Fruit fly (Drosophila melanogaster) whole organism, embryonic: ENCODE measurements around the gene HUWE1.
A peak's percentile ranks its signal among the peaks of the same experiment; 100 is the strongest.

Source experiments
- Abd-B ChIP-seq: fragments of 200-800 bp; sonication (Bioruptor generic); optimal IDR thresholded peaks from 2 replicates; lab custom pipeline; 2018; ENCODE audit warnings: missing biosample characterization, mild to moderate bottlenecking, missing genetic modification characterization, moderate library complexity
- BtbVII ChIP-seq: fragments of 200-800 bp; sonication (Bioruptor generic); optimal IDR thresholded peaks from 3 replicates; lab custom pipeline; 2017; ENCODE audit warnings: missing biosample characterization, mild to moderate bottlenecking, missing genetic modification characterization
- CG10321 ChIP-seq: fragments of 200-800 bp; sonication (Bioruptor generic); IDR thresholded peaks from 2 replicates; pipeline ENCODE4 v1.3.6; 2022; ENCODE audit warnings: missing biosample characterization, missing genetic modification characterization
- CG10654 ChIP-seq: fragments of 200-800 bp; sonication (Bioruptor generic); optimal IDR thresholded peaks from 2 replicates; lab custom pipeline; 2016; ENCODE audit warnings: missing biosample characterization, missing genetic modification characterization
- CG12071 ChIP-seq: fragments of 200-800 bp; sonication (Bioruptor generic); optimal IDR thresholded peaks from 3 replicates; lab custom pipeline; 2018; ENCODE audit warnings: missing biosample characterization, mild to moderate bottlenecking, missing genetic modification characterization
- CG12104 ChIP-seq: fragments of 200-800 bp; sonication (Bioruptor generic); optimal IDR thresholded peaks from 3 replicates; lab custom pipeline; 2016; ENCODE audit warnings: missing biosample characterization, missing genetic modification characterization
- CG1233 ChIP-seq: fragments of 200-800 bp; sonication (Bioruptor generic); optimal IDR thresholded peaks from 4 replicates; lab custom pipeline; 2018; ENCODE audit warnings: missing biosample characterization, mild to moderate bottlenecking, missing genetic modification characterization
- CG12769 ChIP-seq: fragments of 200-800 bp; sonication (Bioruptor generic); optimal IDR thresholded peaks from 2 replicates; lab custom pipeline; 2019; ENCODE audit warnings: missing biosample characterization, mild to moderate bottlenecking, missing genetic modification characterization, moderate library complexity
- CG13287 ChIP-seq: fragments of 200-800 bp; sonication (Bioruptor generic); IDR thresholded peaks from 2 replicates; pipeline ENCODE4 v1.3.6; 2022; ENCODE audit warnings: missing biosample characterization, missing genetic modification characterization; ENCODE audit not compliant: partially characterized antibody
- CG13296 ChIP-seq: fragments of 200-800 bp; sonication (Bioruptor generic); optimal IDR thresholded peaks from 3 replicates; lab custom pipeline; 2018; ENCODE audit warnings: missing biosample characterization, mild to moderate bottlenecking, missing genetic modification characterization
- CG13424 ChIP-seq: fragments of 200-800 bp; sonication (Bioruptor generic); optimal IDR thresholded peaks from 2 replicates; lab custom pipeline; 2019; ENCODE audit warnings: missing biosample characterization, mild to moderate bottlenecking, missing genetic modification characterization, moderate library complexity
- CG1529 ChIP-seq: fragments of 200-800 bp; sonication (Bioruptor generic); optimal IDR thresholded peaks from 3 replicates; lab custom pipeline; 2018; ENCODE audit warnings: missing biosample characterization, missing genetic modification characterization
- CG17385 ChIP-seq: fragments of 200-800 bp; sonication (Bioruptor generic); optimal IDR thresholded peaks from 3 replicates; lab custom pipeline; 2018; ENCODE audit warnings: missing biosample characterization, mild to moderate bottlenecking, missing genetic modification characterization
- CG3281 ChIP-seq: fragments of 200-800 bp; sonication (Bioruptor generic); optimal IDR thresholded peaks from 3 replicates; lab custom pipeline; 2017; ENCODE audit warnings: missing biosample characterization, mild to moderate bottlenecking, missing genetic modification characterization
- Dip3 ChIP-seq: fragments of 200-800 bp; sonication (Bioruptor generic); optimal IDR thresholded peaks from 3 replicates; lab custom pipeline; 2016; ENCODE audit warnings: missing biosample characterization, missing genetic modification characterization
- Dll ChIP-seq: fragments of 200-800 bp; sonication (Bioruptor generic); IDR thresholded peaks from 4 replicates; pipeline ENCODE4 v1.3.6; 2022; ENCODE audit warnings: missing biosample characterization, missing genetic modification characterization; ENCODE audit not compliant: partially characterized antibody
- Doc2 ChIP-seq: fragments of 200-800 bp; sonication (Bioruptor generic); IDR thresholded peaks from 2 replicates; pipeline ENCODE4 v1.3.6; 2022; ENCODE audit warnings: missing biosample characterization, missing genetic modification characterization
- E2f2 ChIP-seq: fragments of 200-800 bp; sonication (Bioruptor generic); IDR thresholded peaks from 2 replicates; pipeline ENCODE4 v1.3.6; 2022; ENCODE audit warnings: missing biosample characterization, missing genetic modification characterization
- Eip74EF ChIP-seq, 2 experiments: fragments of 200-800 bp in 1 of 2; fragments of >200 bp in 1 of 2; sonication (Bioruptor generic) in 1 of 2; optimal IDR thresholded peaks; 2 replicates each; lab custom pipeline; 2017 to 2019; ENCODE audit warnings: missing biosample characterization in 2 of 2, missing genetic modification characterization in 2 of 2, mild to moderate bottlenecking in 1 of 2, moderate library complexity in 1 of 2
- GATAe ChIP-seq: fragments of 200-800 bp; sonication (Bioruptor generic); conservative IDR thresholded peaks from 2 replicates; pipeline ENCODE4 v1.3.6; 2022; ENCODE audit warnings: missing biosample characterization, missing genetic modification characterization
- Hey ChIP-seq: fragments of 200-800 bp; sonication (Bioruptor generic); optimal IDR thresholded peaks from 3 replicates; lab custom pipeline; 2018; ENCODE audit warnings: missing biosample characterization, mild to moderate bottlenecking, missing genetic modification characterization
- HmgD ChIP-seq: fragments of 200-800 bp; sonication (Bioruptor generic); optimal IDR thresholded peaks from 3 replicates; lab custom pipeline; 2016; ENCODE audit warnings: missing biosample characterization, missing genetic modification characterization
- Mad ChIP-seq: fragments of 200-800 bp; sonication (Bioruptor generic); optimal IDR thresholded peaks from 2 replicates; lab custom pipeline; 2016; ENCODE audit warnings: missing biosample characterization, missing genetic modification characterization
- Meics ChIP-seq: fragments of 200-800 bp; sonication (Bioruptor generic); optimal IDR thresholded peaks from 2 replicates; lab custom pipeline; 2017; ENCODE audit warnings: missing biosample characterization, mild to moderate bottlenecking, missing genetic modification characterization
- Sin3A ChIP-seq: fragments of >200 bp; optimal IDR thresholded peaks from 2 replicates; lab custom pipeline; 2018
- Spps ChIP-seq: fragments of 200-800 bp; sonication (Bioruptor generic); optimal IDR thresholded peaks from 2 replicates; lab custom pipeline; 2018; ENCODE audit warnings: missing biosample characterization, mild to moderate bottlenecking, missing genetic modification characterization
- Xrp1 ChIP-seq: fragments of 200-800 bp; sonication (Bioruptor generic); IDR thresholded peaks from 2 replicates; pipeline ENCODE4 v1.3.6; 2022; ENCODE audit warnings: missing biosample characterization, missing genetic modification characterization
- btn ChIP-seq: fragments of 200-800 bp; sonication (Bioruptor generic); optimal IDR thresholded peaks from 2 replicates; lab custom pipeline; 2016; ENCODE audit warnings: missing biosample characterization, missing genetic modification characterization
- cad ChIP-seq: fragments of >200 bp; optimal IDR thresholded peaks from 2 replicates; lab custom pipeline; 2017; ENCODE audit warnings: missing biosample characterization, missing genetic modification characterization
- dan ChIP-seq: fragments of 200-800 bp; sonication (Bioruptor generic); IDR thresholded peaks from 2 replicates; pipeline ENCODE4 v1.3.6; 2022; ENCODE audit warnings: missing biosample characterization, missing genetic modification characterization
- dpn ChIP-seq, 2 experiments: fragments of 200-800 bp; sonication (Bioruptor generic); optimal IDR thresholded peaks; 3 replicates each; lab custom pipeline; 2016; ENCODE audit warnings: missing biosample characterization in 2 of 2, missing genetic modification characterization in 2 of 2
- ems ChIP-seq: fragments of 200-800 bp; sonication (Bioruptor generic); optimal IDR thresholded peaks from 3 replicates; lab custom pipeline; 2016; ENCODE audit warnings: missing biosample characterization, missing genetic modification characterization
- esg ChIP-seq: fragments of 200-800 bp; sonication (Bioruptor generic); conservative IDR thresholded peaks from 2 replicates; pipeline ENCODE4 v1.3.6; 2022; ENCODE audit warnings: missing biosample characterization, missing genetic modification characterization
- fd3F ChIP-seq: fragments of 200-800 bp; sonication (Bioruptor generic); optimal IDR thresholded peaks from 2 replicates; lab custom pipeline; 2018; ENCODE audit warnings: missing biosample characterization, mild to moderate bottlenecking, missing genetic modification characterization, moderate library complexity
- ftz-f1 ChIP-seq: fragments of 200-800 bp; sonication (Bioruptor generic); optimal IDR thresholded peaks from 2 replicates; lab custom pipeline; 2016; ENCODE audit warnings: missing biosample characterization, missing genetic modification characterization
- lola ChIP-seq, 3 experiments: fragments of >200 bp in 2 of 3; fragments of 200-800 bp in 1 of 3; sonication (Bioruptor generic) in 1 of 3; optimal IDR thresholded peaks; 2 replicates each; lab custom pipeline; 2017 to 2019; ENCODE audit warnings: missing biosample characterization in 3 of 3, missing genetic modification characterization in 3 of 3, mild to moderate bottlenecking in 1 of 3, moderate library complexity in 1 of 3
- maf-S ChIP-seq: fragments of 200-800 bp; sonication (Bioruptor generic); optimal IDR thresholded peaks from 2 replicates; lab custom pipeline; 2016; ENCODE audit warnings: missing biosample characterization, missing genetic modification characterization
- nmo ChIP-seq: fragments of 200-800 bp; sonication (Bioruptor generic); optimal IDR thresholded peaks from 2 replicates; lab custom pipeline; 2018; ENCODE audit warnings: missing biosample characterization, mild to moderate bottlenecking, missing genetic modification characterization, moderate library complexity
- nom ChIP-seq: fragments of 200-800 bp; sonication (Bioruptor generic); optimal IDR thresholded peaks from 2 replicates; lab custom pipeline; 2017; ENCODE audit warnings: missing biosample characterization, missing genetic modification characterization, mild to moderate bottlenecking, moderate library complexity, missing genetic modification reagents
- onecut ChIP-seq: fragments of 200-800 bp; sonication (Bioruptor generic); IDR thresholded peaks from 2 replicates; pipeline ENCODE4 v1.3.6; 2022; ENCODE audit warnings: missing biosample characterization, missing genetic modification characterization
- peb ChIP-seq: fragments of 200-800 bp; sonication (Bioruptor generic); IDR thresholded peaks from 2 replicates; pipeline ENCODE4 v1.3.6; 2022; ENCODE audit warnings: missing biosample characterization, missing genetic modification characterization
- pzg ChIP-seq: fragments of 200-800 bp; sonication (Bioruptor generic); optimal IDR thresholded peaks from 3 replicates; lab custom pipeline; 2018; ENCODE audit warnings: missing biosample characterization, mild to moderate bottlenecking, missing genetic modification characterization, moderate library complexity
- ranshi ChIP-seq: fragments of 200-800 bp; sonication (Bioruptor generic); IDR thresholded peaks from 2 replicates; pipeline ENCODE4 v1.3.6; 2022; ENCODE audit warnings: missing biosample characterization, missing genetic modification characterization
- run ChIP-seq: fragments of 200-800 bp; sonication (Bioruptor generic); optimal IDR thresholded peaks from 3 replicates; lab custom pipeline; 2018; ENCODE audit warnings: missing biosample characterization, mild to moderate bottlenecking, missing genetic modification characterization
- salm ChIP-seq: fragments of 200-800 bp; sonication (Bioruptor generic); optimal IDR thresholded peaks from 2 replicates; lab custom pipeline; 2018; ENCODE audit warnings: missing biosample characterization, mild to moderate bottlenecking, missing genetic modification characterization
- schlank ChIP-seq: fragments of 200-800 bp; sonication (Bioruptor generic); optimal IDR thresholded peaks from 2 replicates; lab custom pipeline; 2018; ENCODE audit warnings: missing biosample characterization, mild to moderate bottlenecking, missing genetic modification characterization
- sisA ChIP-seq: fragments of 200-800 bp; sonication (Bioruptor generic); IDR thresholded peaks from 2 replicates; pipeline ENCODE4 v1.3.6; 2022; ENCODE audit warnings: missing biosample characterization, missing genetic modification characterization
- sr ChIP-seq: fragments of 200-800 bp; sonication (Bioruptor generic); IDR thresholded peaks from 3 replicates; pipeline ENCODE4 v1.3.6; 2022; ENCODE audit warnings: missing biosample characterization, missing genetic modification characterization

The HUWE1 gene

DNA sequence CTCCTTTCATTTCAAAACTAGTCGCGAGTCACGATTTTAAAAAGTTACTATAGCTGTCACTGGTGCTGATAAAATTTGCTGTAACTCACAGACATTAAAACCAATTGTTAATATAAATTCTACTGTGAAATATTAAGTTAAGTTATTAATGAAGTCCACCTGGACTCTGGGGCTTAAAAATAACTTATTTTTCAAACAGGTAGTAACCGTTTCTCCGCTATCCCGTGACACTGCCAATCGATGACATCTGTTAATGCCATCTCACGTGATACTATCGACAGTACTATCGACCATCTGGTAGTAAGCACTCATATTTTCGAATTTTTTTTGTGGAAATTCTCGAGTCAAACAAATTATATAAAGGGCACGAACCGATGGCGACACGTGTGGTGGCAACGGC lies 21.6 kb downstream of the HUWE1 start, which contains the start of the genes CG12379 and MagR (continued):
- no peak for TF ChIP-seq Doc2
- no peak for TF ChIP-seq run
- peak; percentile 9 for TF ChIP-seq HmgD
- TF ChIP-seq E2f2 (GFP tag; lab: Robert Waterston, UW), result peak; percentile 34; the same call in 1 of the 2 replicates
- no peak for TF ChIP-seq CG10321 (GFP tag; lab: Robert Waterston, UW)
- TF ChIP-seq ftz-f1, result no peak
- no peak for TF ChIP-seq CG12071 (GFP tag; lab: Kevin White, UChicago)
- TF ChIP-seq Xrp1, result peak; percentile 35; the same call in 1 of the 2 replicates
- TF ChIP-seq CG12104 (GFP tag; lab: Kevin White, UChicago), result peak; percentile 46
- TF ChIP-seq CG17385 (GFP tag; lab: Kevin White, UChicago), result peak; percentile 61
- TF ChIP-seq CG10654 (GFP tag; lab: Kevin White, UChicago), result no peak
- TF ChIP-seq Eip74EF (GFP tag; optimal IDR thresholded peaks at IDR 0.05; lab: Kevin White, UChicago), result no peak
- TF ChIP-seq dan (GFP tag; lab: Robert Waterston, UW), result no peak
- no peak for TF ChIP-seq CG1529 (GFP tag; lab: Kevin White, UChicago)
- no peak for TF ChIP-seq Spps (tag; lab: Kevin White, UChicago)
- TF ChIP-seq Abd-B (GFP tag; lab: Kevin White, UChicago), result peak; percentile 63
- TF ChIP-seq CG13287 (GFP tag; lab: Robert Waterston, UW), result peak; percentile 78
- 0 out of 2 replicates have a peak, but pooled peaks have one; percentile 31 for TF ChIP-seq ranshi (GFP tag; lab: Robert Waterston, UW)
- no peak for TF ChIP-seq GATAe (GFP tag; lab: Robert Waterston, UW)
- no peak for TF ChIP-seq onecut (GFP tag; lab: Robert Waterston, UW)
- TF ChIP-seq Mad (GFP tag; lab: Kevin White, UChicago), result peak; percentile 30
- TF ChIP-seq sisA (GFP tag; lab: Robert Waterston, UW), result peak; percentile 58
- peak; percentile 53 to 71 for TF ChIP-seq dpn (GFP tag; optimal IDR thresholded peaks at IDR 0.05; lab: Kevin White, UChicago)
- TF ChIP-seq CG1233 (GFP tag; lab: Kevin White, UChicago), result peak; percentile 46
- no peak for TF ChIP-seq sr (GFP tag; lab: Robert Waterston, UW)
- peak; percentile 58 for TF ChIP-seq pzg (GFP tag; lab: Kevin White, UChicago)
- peak in 1 of 3 experiments; percentile 53 for TF ChIP-seq lola (GFP tag; optimal IDR thresholded peaks at IDR 0.05; lab: Kevin White, UChicago)
- TF ChIP-seq btn, result no peak
- TF ChIP-seq nmo, result peak; percentile 80
- TF ChIP-seq fd3F, result no peak
- peak; percentile 58 for TF ChIP-seq Sin3A (lab: Kevin White, UChicago)
- peak; percentile 64 for TF ChIP-seq CG13296 (GFP tag; lab: Kevin White, UChicago)
- peak; percentile 34 for TF ChIP-seq Dip3 (GFP tag; lab: Kevin White, UChicago)
- no peak for TF ChIP-seq salm (tag; lab: Kevin White, UChicago)
- TF ChIP-seq CG13424, result peak; percentile 71
- TF ChIP-seq nom, result peak; percentile 28
- TF ChIP-seq CG3281 (GFP tag; lab: Kevin White, UChicago), result no peak
- no peak for TF ChIP-seq CG12769 (tag; lab: Kevin White, UChicago)
- TF ChIP-seq peb (GFP tag; lab: Robert Waterston, UW), result no peak
- TF ChIP-seq maf-S (GFP tag; lab: Kevin White, UChicago), result peak; percentile 29
- peak; percentile 19 for TF ChIP-seq BtbVII (GFP tag; lab: Kevin White, UChicago)
- TF ChIP-seq Hey (tag; lab: Kevin White, UChicago), result no peak
- peak; percentile 53 for TF ChIP-seq Meics (GFP tag; lab: Kevin White, UChicago)
- TF ChIP-seq cad (GFP tag; lab: Kevin White, UChicago), result no peak
- TF ChIP-seq schlank (tag; lab: Kevin White, UChicago), result peak; percentile 29
- peak; percentile 80 for TF ChIP-seq Dll (GFP tag; lab: Robert Waterston, UW)
- peak; percentile 51; the same call in 1 of the 2 replicates for TF ChIP-seq esg (GFP tag; lab: Robert Waterston, UW)
- TF ChIP-seq ems (GFP tag; lab: Kevin White, UChicago), result peak; percentile 39
- TF ChIP-seq, all 482 proteins: peak for 236
